Worm (Caenorhabditis elegans): Measurements from ENCODE around the gene nhr-207.

ce11 chrV:12070419-12070818 lies 25.5 kb upstream of the nhr-207 start, which contains the start of gene kmo-1:
- TF ChIP-seq ama-1 (optimal IDR thresholded peaks at IDR 0.05) (no peak), ceh-18 (tag; optimal IDR thresholded peaks at IDR 0.05) (no peak), madf-2 (tag; optimal IDR thresholded peaks at IDR 0.05) (no peak), lim-6 (tag; optimal IDR thresholded peaks at IDR 0.05) (no peak), lin-11 (tag; optimal IDR thresholded peaks at IDR 0.05) (no peak), fkh-10 (GFP tag; optimal IDR thresholded peaks at IDR 0.05) (no peak), elt-2 (tag; optimal IDR thresholded peaks at IDR 0.05) (no peak), sdc-2 (tag; optimal IDR thresholded peaks at IDR 0.05) (no peak), C08G9.2 (tag; optimal IDR thresholded peaks at IDR 0.05) (no peak), pag-3 (tag; optimal IDR thresholded peaks at IDR 0.05; ENCODE audit: borderline replicate concordance) (no peak), pha-4 (tag; optimal IDR thresholded peaks at IDR 0.05) (no peak)

Data from whole organism, late embryonic.